Worm (Caenorhabditis elegans) whole organism, L2 larva: ENCODE results near the gene lido-15.

Experiments
- C34F6.9 ChIP-seq: fragments of 150-350 bp; optimal IDR thresholded peaks from 2 replicates; lab custom pipeline; 2014; ENCODE audit warnings: missing biosample characterization, missing genetic modification characterization
- R02D3.7 ChIP-seq: fragments of 150-350 bp; optimal IDR thresholded peaks from 2 replicates; lab custom pipeline; 2014; ENCODE audit warnings: missing biosample characterization, missing genetic modification characterization
- Y55F3AM.14 ChIP-seq: fragments of 200-800 bp; sonication (Bioruptor generic); optimal IDR thresholded peaks from 2 replicates; lab custom pipeline; 2018; ENCODE audit warnings: mild to moderate bottlenecking, missing genetic modification characterization, missing compliant biosample characterization
- ZK546.5 ChIP-seq: sonication (generic microtip); optimal IDR thresholded peaks from 2 replicates; lab custom pipeline; 2017; ENCODE audit warnings: missing biosample characterization, missing genetic modification characterization
- aly-2 ChIP-seq: fragments of 150-350 bp; optimal IDR thresholded peaks from 2 replicates; lab custom pipeline; 2014; ENCODE audit warnings: missing biosample characterization, missing genetic modification characterization
- ama-1 ChIP-seq: fragments of 150-350 bp; optimal IDR thresholded peaks from 2 replicates; lab custom pipeline; 2018; ENCODE audit warnings: inconsistent platforms
- blmp-1 ChIP-seq: sonication (generic microtip); optimal IDR thresholded peaks from 2 replicates; lab custom pipeline; 2017; ENCODE audit warnings: missing genetic modification characterization, mild to moderate bottlenecking, missing compliant biosample characterization, antibody characterized with exemption, moderate library complexity; ENCODE audit not compliant: insufficient read depth
- ceh-82 ChIP-seq: fragments of 150-350 bp; optimal IDR thresholded peaks from 2 replicates; lab custom pipeline; 2014; ENCODE audit warnings: missing biosample characterization, missing genetic modification characterization
- crh-2 ChIP-seq: sonication (generic microtip); optimal IDR thresholded peaks from 2 replicates; lab custom pipeline; 2017; ENCODE audit warnings: missing biosample characterization, missing genetic modification characterization
- dmd-4 ChIP-seq: sonication (generic microtip); optimal IDR thresholded peaks from 2 replicates; lab custom pipeline; 2017; ENCODE audit warnings: missing biosample characterization, missing genetic modification characterization
- egl-27 ChIP-seq: sonication (generic microtip); optimal IDR thresholded peaks from 3 replicates; lab custom pipeline; 2017; ENCODE audit warnings: missing biosample characterization, missing genetic modification reagents, missing genetic modification characterization
- elt-1 ChIP-seq: fragments of 150-350 bp; optimal IDR thresholded peaks from 2 replicates; lab custom pipeline; 2014; ENCODE audit warnings: missing biosample characterization, missing genetic modification characterization
- fos-1 ChIP-seq: fragments of 150-350 bp; optimal IDR thresholded peaks from 2 replicates; lab custom pipeline; 2014; ENCODE audit warnings: missing biosample characterization, missing genetic modification characterization
- gmeb-1 ChIP-seq: fragments of 150-350 bp; optimal IDR thresholded peaks from 2 replicates; lab custom pipeline; 2014; ENCODE audit warnings: missing biosample characterization, missing genetic modification characterization
- lin-11 ChIP-seq: fragments of 150-350 bp; sonication (generic microtip); optimal IDR thresholded peaks from 2 replicates; lab custom pipeline; 2014; ENCODE audit warnings: missing biosample characterization, missing genetic modification characterization, inconsistent platforms, mixed read lengths
- lin-13 ChIP-seq: fragments of 150-350 bp; optimal IDR thresholded peaks from 2 replicates; lab custom pipeline; 2014; ENCODE audit warnings: missing biosample characterization, missing genetic modification reagents, missing genetic modification characterization
- lin-39 ChIP-seq: fragments of 150-350 bp; optimal IDR thresholded peaks from 2 replicates; lab custom pipeline; 2014; ENCODE audit warnings: missing biosample characterization, missing genetic modification reagents, missing genetic modification characterization
- lsy-2 ChIP-seq, 2 experiments: fragments of 150-350 bp in 1 of 2; sonication (generic microtip) in 1 of 2; optimal IDR thresholded peaks; 2 replicates each; lab custom pipeline; 2014 to 2017; ENCODE audit warnings: missing biosample characterization in 2 of 2, missing genetic modification characterization in 2 of 2
- mbf-1 ChIP-seq: sonication (generic microtip); optimal IDR thresholded peaks from 2 replicates; lab custom pipeline; 2017; ENCODE audit warnings: missing biosample characterization, missing genetic modification characterization
- nhr-10 ChIP-seq: sonication (generic microtip); optimal IDR thresholded peaks from 2 replicates; lab custom pipeline; 2017; ENCODE audit warnings: missing biosample characterization, missing genetic modification characterization
- nhr-11 ChIP-seq: fragments of 150-350 bp; optimal IDR thresholded peaks from 2 replicates; lab custom pipeline; 2014; ENCODE audit warnings: missing biosample characterization, missing genetic modification characterization
- nhr-21 ChIP-seq: fragments of 150-350 bp; optimal IDR thresholded peaks from 2 replicates; lab custom pipeline; 2014; ENCODE audit warnings: missing biosample characterization, missing genetic modification characterization
- nhr-23 ChIP-seq: fragments of 150-350 bp; optimal IDR thresholded peaks from 2 replicates; lab custom pipeline; 2014; ENCODE audit warnings: missing biosample characterization, missing genetic modification reagents, missing genetic modification characterization
- nhr-237 ChIP-seq: fragments of 150-350 bp; optimal IDR thresholded peaks from 2 replicates; lab custom pipeline; 2014; ENCODE audit warnings: missing biosample characterization, missing genetic modification characterization
- nhr-25 ChIP-seq: fragments of 150-350 bp; sonication (generic microtip); optimal IDR thresholded peaks from 3 replicates; lab custom pipeline; 2014; ENCODE audit warnings: missing biosample characterization, missing genetic modification characterization
- nhr-6 ChIP-seq: fragments of 150-350 bp; optimal IDR thresholded peaks from 2 replicates; lab custom pipeline; 2014; ENCODE audit warnings: missing biosample characterization, missing genetic modification characterization
- nhr-77 ChIP-seq: fragments of 150-350 bp; optimal IDR thresholded peaks from 2 replicates; lab custom pipeline; 2014; ENCODE audit warnings: missing biosample characterization, missing genetic modification characterization
- peb-1 ChIP-seq: fragments of 150-350 bp; optimal IDR thresholded peaks from 2 replicates; lab custom pipeline; 2014; ENCODE audit warnings: missing biosample characterization, missing genetic modification characterization
- sem-4 ChIP-seq: fragments of 150-350 bp; optimal IDR thresholded peaks from 2 replicates; lab custom pipeline; 2014; ENCODE audit warnings: missing biosample characterization, missing genetic modification reagents, missing genetic modification characterization
- sma-3 ChIP-seq: sonication (generic microtip); optimal IDR thresholded peaks from 2 replicates; lab custom pipeline; 2016; ENCODE audit warnings: missing genetic modification reagents, missing genetic modification characterization, missing compliant biosample characterization
- sma-9 ChIP-seq, 2 experiments: fragments of 150-350 bp in 1 of 2; sonication (generic microtip) in 1 of 2; optimal IDR thresholded peaks; 2 replicates each; lab custom pipeline; 2014 to 2016; ENCODE audit warnings: missing genetic modification characterization in 2 of 2, mild to moderate bottlenecking in 1 of 2, missing biosample characterization in 1 of 2, missing compliant biosample characterization in 1 of 2, missing genetic modification reagents in 1 of 2, moderate library complexity in 1 of 2
- snpc-4 ChIP-seq: fragments of 150-350 bp; optimal IDR thresholded peaks from 2 replicates; lab custom pipeline; 2014; ENCODE audit warnings: missing biosample characterization, missing genetic modification characterization
- unc-39 ChIP-seq: fragments of 150-350 bp; optimal IDR thresholded peaks from 2 replicates; lab custom pipeline; 2014; ENCODE audit warnings: missing biosample characterization, missing genetic modification characterization
- unc-55 ChIP-seq: fragments of 150-350 bp; sonication (generic microtip); optimal IDR thresholded peaks from 3 replicates; lab custom pipeline; 2014; ENCODE audit warnings: missing biosample characterization, missing genetic modification reagents, missing genetic modification characterization
- unc-62 ChIP-seq: fragments of 150-350 bp; optimal IDR thresholded peaks from 2 replicates; lab custom pipeline; 2014; ENCODE audit warnings: missing biosample characterization, missing genetic modification reagents, missing genetic modification characterization
- zag-1 ChIP-seq: fragments of 150-350 bp; optimal IDR thresholded peaks from 2 replicates; lab custom pipeline; 2014; ENCODE audit warnings: missing biosample characterization, missing genetic modification characterization
- ztf-1 ChIP-seq: fragments of 200-800 bp; sonication (Bioruptor generic); conservative IDR thresholded peaks from 2 replicates; pipeline ENCODE4 v1.3.6; 2022; ENCODE audit warnings: missing genetic modification characterization, missing compliant biosample characterization
- ztf-11 ChIP-seq: sonication (generic microtip); optimal IDR thresholded peaks from 2 replicates; lab custom pipeline; 2017; ENCODE audit warnings: missing biosample characterization, missing genetic modification characterization

lido-15 gene

ce11 chrII:3787151-3787550, 24.9 kb upstream of the lido-15 start, which contains the start of gene T24E12.13:
Gene T24E12.13 (plus strand): TSS chrII:3787451.
- TF ChIP-seq C34F6.9 (tag; lab: Kevin White, UChicago) = no peak
- no peak for TF ChIP-seq elt-1 (tag; lab: Kevin White, UChicago)
- TF ChIP-seq unc-55 (GFP tag; lab: Kevin White, UChicago) = no peak
- no peak for TF ChIP-seq ztf-1
- no peak for TF ChIP-seq nhr-11
- TF ChIP-seq R02D3.7 (tag; lab: Kevin White, UChicago) = no peak
- no peak for TF ChIP-seq unc-62 (GFP tag; lab: Kevin White, UChicago)
- no peak for TF ChIP-seq nhr-237 (tag; lab: Kevin White, UChicago)
- no peak for TF ChIP-seq Y55F3AM.14 (GFP tag; lab: Kevin White, UChicago)
- TF ChIP-seq unc-39 (tag; lab: Kevin White, UChicago) = no peak

- TF ChIP-seq fos-1 (tag; lab: Kevin White, UChicago) (peak; percentile 49), blmp-1 (no peak), nhr-11 (no peak)
These were observed 23.6 kb upstream of the lido-15 start for ce11 chrII:3788356-3788962.

- no peak for TF ChIP-seq nhr-6 (tag; lab: Kevin White, UChicago)
- TF ChIP-seq mbf-1 (tag; lab: Kevin White, UChicago) = no peak
- no peak for TF ChIP-seq aly-2 (tag; lab: Kevin White, UChicago)
- TF ChIP-seq nhr-10 (tag; lab: Kevin White, UChicago) = no peak
- TF ChIP-seq nhr-25 (tag; lab: Kevin White, UChicago) = no peak
- no peak for TF ChIP-seq gmeb-1
- no peak for TF ChIP-seq lin-39
- TF ChIP-seq C34F6.9 (tag; lab: Kevin White, UChicago) = no peak
These were observed 18.7 kb upstream of the lido-15 start, which contains the start of gene fbxb-99 for ce11 chrII:3793336-3793735. Gene fbxb-99 (minus strand): TSS chrII:3793436.

ce11 chrII:3795323-3795722, 16.8 kb upstream of the lido-15 start, which contains the start of gene Y8A9A.2:
Gene Y8A9A.2 (plus strand): TSS chrII:3795623.
- TF ChIP-seq ztf-11 (no peak), snpc-4 (no peak), ZK546.5 (tag; lab: Kevin White, UChicago) (no peak), ceh-82 (no peak), nhr-23 (tag; lab: Kevin White, UChicago) (no peak), crh-2 (tag; lab: Kevin White, UChicago) (no peak), zag-1 (no peak), gmeb-1 (no peak)

ce11 chrII:3803219-3803618, 8.9 kb upstream of the lido-15 start, which contains the start of gene ins-32:
Gene ins-32 (minus strand): TSS chrII:3803319.
- TF ChIP-seq lin-13 (no peak), aly-2 (tag; lab: Kevin White, UChicago) (no peak), unc-55 (GFP tag; lab: Kevin White, UChicago) (no peak), nhr-21 (no peak), ztf-1 (no peak), lsy-2 (tag; optimal IDR thresholded peaks at IDR 0.05; lab: Kevin White, UChicago) (no peak), nhr-77 (no peak), nhr-237 (tag; lab: Kevin White, UChicago) (no peak), egl-27 (no peak), dmd-4 (no peak), elt-1 (tag; lab: Kevin White, UChicago) (no peak), zag-1 (no peak), nhr-23 (tag; lab: Kevin White, UChicago) (no peak), sem-4 (tag; lab: Kevin White, UChicago) (no peak), lin-39 (no peak), ama-1 (lab: Kevin White, UChicago) (no peak)

ce11 chrII:3805518-3805917, 6.6 kb upstream of the lido-15 start:
- no peak for TF ChIP-seq peb-1 (tag; lab: Kevin White, UChicago)
- TF ChIP-seq ztf-1 = no peak
- TF ChIP-seq zag-1 = no peak
- TF ChIP-seq unc-39 (tag; lab: Kevin White, UChicago) = no peak
- TF ChIP-seq lsy-2 (tag; optimal IDR thresholded peaks at IDR 0.05; lab: Kevin White, UChicago) = no peak
- no peak for TF ChIP-seq Y55F3AM.14 (GFP tag; lab: Kevin White, UChicago)
- TF ChIP-seq sma-9 (GFP tag; optimal IDR thresholded peaks at IDR 0.05; lab: Kevin White, UChicago) = no peak
- no peak for TF ChIP-seq sma-9 (tag; optimal IDR thresholded peaks at IDR 0.05; lab: Kevin White, UChicago)
- TF ChIP-seq nhr-11 = no peak
- TF ChIP-seq nhr-25 (tag; lab: Kevin White, UChicago) = no peak
- no peak for TF ChIP-seq sma-3 (GFP tag; lab: Kevin White, UChicago)
- TF ChIP-seq nhr-6 (tag; lab: Kevin White, UChicago) = no peak
- TF ChIP-seq lin-11 (tag; lab: Kevin White, UChicago) = no peak
- TF ChIP-seq crh-2 (tag; lab: Kevin White, UChicago) = no peak
